Worm (Caenorhabditis elegans): Measurements from ENCODE around the gene ZK813.4.

The ZK813.4 gene

DNA sequence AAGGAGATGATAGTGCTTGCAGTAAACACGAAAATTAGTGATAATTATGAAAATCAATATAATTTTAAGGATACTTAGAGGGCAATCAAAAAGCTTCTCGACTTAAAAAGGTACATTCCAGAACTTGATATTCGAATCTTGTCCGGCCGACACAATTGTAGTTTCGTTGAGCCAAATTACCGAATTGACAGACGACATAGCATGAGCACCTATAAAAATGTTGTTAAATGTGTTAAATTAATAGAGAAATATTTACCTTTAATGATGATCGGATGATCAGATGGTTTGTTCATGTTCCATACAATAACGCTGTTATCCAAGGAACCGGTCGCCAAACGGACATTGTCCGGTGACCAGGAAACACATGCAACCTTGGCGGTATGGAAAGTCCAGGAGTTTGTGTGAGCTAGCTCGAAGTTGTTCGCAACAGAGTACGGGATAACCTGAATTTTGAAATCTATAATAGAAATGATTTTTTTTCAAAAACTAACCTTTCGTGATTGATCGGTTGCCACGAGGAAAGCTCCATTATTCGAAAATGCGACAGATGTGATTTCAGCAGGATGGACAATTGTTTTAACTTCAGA is 21.1 kb downstream of the ZK813.4 start (continued):
- TF ChIP-seq ztf-28 (GFP tag; IDR thresholded peaks at IDR 0.05) (no peak), unc-62 (GFP tag; optimal IDR thresholded peaks at IDR 0.05) (no peak), Y67H2A.10 (GFP tag; conservative IDR thresholded peaks at IDR 0.05) (no peak), T07F8.4 (tag; optimal IDR thresholded peaks at IDR 0.05) (no peak), madf-6 (GFP tag; IDR thresholded peaks at IDR 0.05) (no peak; the same call in 1 of the 2 replicates), aptf-2 (GFP tag; conservative IDR thresholded peaks at IDR 0.05) (no peak), egl-18 (GFP tag; IDR thresholded peaks at IDR 0.05) (no peak), hsf-1 (GFP tag; IDR thresholded peaks at IDR 0.05) (0 out of 2 replicates have a peak, but pooled peaks have one; percentile 38), F49E8.2 (tag; optimal IDR thresholded peaks at IDR 0.05; ENCODE audit: insufficient read depth) (no peak), pbrm-1 (GFP tag; IDR thresholded peaks at IDR 0.05) (peak; percentile 44), lin-26 (GFP tag; IDR thresholded peaks at IDR 0.05) (no peak), madf-10 (tag; optimal IDR thresholded peaks at IDR 0.05) (peak; percentile 49), B0019.2 (GFP tag; conservative IDR thresholded peaks at IDR 0.05) (no peak), dox-1 (GFP tag; IDR thresholded peaks at IDR 0.05) (no peak), nfyb-1 (GFP tag; IDR thresholded peaks at IDR 0.05) (peak; percentile 50; the same call in 1 of the 2 replicates), cebp-2 (GFP tag; IDR thresholded peaks at IDR 0.05) (no peak), T26A5.8 (tag; optimal IDR thresholded peaks at IDR 0.05) (no peak), mcd-1 (GFP tag; IDR thresholded peaks at IDR 0.05) (no peak), Y56A3A.18 (GFP tag; IDR thresholded peaks at IDR 0.05) (peak; percentile 81), ccch-3 (GFP tag; optimal IDR thresholded peaks at IDR 0.05) (no peak), let-607 (tag; optimal IDR thresholded peaks at IDR 0.05) (peak in 1 of 2 experiments; percentile 2)

- peak; percentile 59; the same call in 1 of the 2 replicates for TF ChIP-seq Y56A3A.18 (GFP tag; IDR thresholded peaks at IDR 0.05)
- 0 out of 2 replicates have a peak, but pooled peaks have one; percentile 54 for TF ChIP-seq Y53G8AR.9 (GFP tag; conservative IDR thresholded peaks at IDR 0.05)
Measured at ce11 chrX:3405813-3406212, 24.1 kb downstream of the ZK813.4 start.

- no peak for TF ChIP-seq hmg-1.2 (GFP tag; IDR thresholded peaks at IDR 0.05)
- peak in 1 of 2 experiments; percentile 69 for TF ChIP-seq let-607 (tag; optimal IDR thresholded peaks at IDR 0.05)
- no peak for TF ChIP-seq nhr-27 (tag; optimal IDR thresholded peaks at IDR 0.05)
- TF ChIP-seq ztf-26 (tag; optimal IDR thresholded peaks at IDR 0.05): no peak
- no peak for TF ChIP-seq ceh-100 (GFP tag; IDR thresholded peaks at IDR 0.05)
- no peak for TF ChIP-seq F10E7.11 (tag; optimal IDR thresholded peaks at IDR 0.05)
- no peak for TF ChIP-seq B0261.1 (tag; optimal IDR thresholded peaks at IDR 0.05)
- TF ChIP-seq rec-8 (tag; optimal IDR thresholded peaks at IDR 0.05): no peak
- TF ChIP-seq sea-2 (GFP tag; IDR thresholded peaks at IDR 0.05): no peak
- peak; percentile 58 for TF ChIP-seq ztf-22 (GFP tag; optimal IDR thresholded peaks at IDR 0.05)
- TF ChIP-seq nhr-80 (tag; optimal IDR thresholded peaks at IDR 0.05): peak; percentile 83
- TF ChIP-seq ama-1 (optimal IDR thresholded peaks at IDR 0.05): no peak
- TF ChIP-seq ama-1 (GFP tag; optimal IDR thresholded peaks at IDR 0.05): no peak
- no peak for TF ChIP-seq lag-1 (GFP tag; IDR thresholded peaks at IDR 0.05)
- TF ChIP-seq die-1 (tag; optimal IDR thresholded peaks at IDR 0.05): no peak
- no peak for TF ChIP-seq cebp-2 (GFP tag; IDR thresholded peaks at IDR 0.05)
- TF ChIP-seq xnd-1 (tag; optimal IDR thresholded peaks at IDR 0.05): no peak
- TF ChIP-seq snpc-1.1 (tag; optimal IDR thresholded peaks at IDR 0.05; ENCODE audit: insufficient read depth): no peak
- TF ChIP-seq ccch-3 (GFP tag; optimal IDR thresholded peaks at IDR 0.05): no peak
- TF ChIP-seq aptf-2 (GFP tag; conservative IDR thresholded peaks at IDR 0.05): no peak
- TF ChIP-seq F37B4.10 (GFP tag; IDR thresholded peaks at IDR 0.05): no peak
- peak; percentile 56 for TF ChIP-seq chd-7 (tag; optimal IDR thresholded peaks at IDR 0.05)
- TF ChIP-seq F22D6.2 (tag; optimal IDR thresholded peaks at IDR 0.05): no peak
- no peak for TF ChIP-seq lin-40 (tag; optimal IDR thresholded peaks at IDR 0.05)
- no peak for TF ChIP-seq T26A5.8 (tag; optimal IDR thresholded peaks at IDR 0.05)
- no peak for TF ChIP-seq ztf-28 (GFP tag; IDR thresholded peaks at IDR 0.05)
- no peak for TF ChIP-seq lsy-27 (tag; optimal IDR thresholded peaks at IDR 0.05; ENCODE audit: borderline replicate concordance, insufficient read depth)
- TF ChIP-seq madf-3 (GFP tag; IDR thresholded peaks at IDR 0.05): no peak
- TF ChIP-seq nhr-179 (tag; optimal IDR thresholded peaks at IDR 0.05): no peak
Measured at ce11 chrX:3403195-3403594, 26.7 kb downstream of the ZK813.4 start, which contains the start of gene vit-5. Gene vit-5, plus strand, starts transcription at chrX:3403471.

Measured in whole organism, young adult.